Worm (Caenorhabditis elegans): ENCODE data around the gene C05G5.1.

DNA sequence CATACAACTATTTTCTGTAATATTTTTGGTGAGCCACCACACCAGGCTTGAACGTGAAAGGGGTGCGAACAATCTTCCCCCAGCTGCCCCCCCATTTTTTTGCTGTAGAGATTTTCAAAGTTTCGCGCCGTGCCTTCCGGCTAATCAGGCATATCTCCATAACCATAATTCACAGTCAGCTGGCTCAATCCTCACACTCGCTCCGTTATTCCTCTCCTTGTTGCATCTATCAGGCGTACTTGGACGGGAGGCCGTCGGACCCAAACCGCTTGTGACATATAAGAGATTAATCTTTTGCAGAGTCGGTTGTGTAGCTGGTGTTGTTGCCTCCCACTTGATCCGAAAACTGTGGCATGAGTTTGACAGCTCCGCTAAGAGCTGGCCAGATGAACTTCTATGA is 33.3 kb upstream of the C05G5.1 start, which contains the start of gene unc-3:
- TF ChIP-seq cog-1 (tag; optimal IDR thresholded peaks at IDR 0.05) (no peak), flt-1 (GFP tag; IDR thresholded peaks at IDR 0.05) (no peak), med-1 (GFP tag; optimal IDR thresholded peaks at IDR 0.05; ENCODE audit: insufficient read depth) (no peak), tab-1 (GFP tag; IDR thresholded peaks at IDR 0.05) (no peak), ztf-23 (GFP tag; IDR thresholded peaks at IDR 0.05) (no peak), klf-2 (GFP tag; conservative IDR thresholded peaks at IDR 0.05) (no peak), ref-1 (GFP tag; conservative IDR thresholded peaks at IDR 0.05) (no peak), T22C8.4 (GFP tag; IDR thresholded peaks at IDR 0.05) (no peak)
